Worm (Caenorhabditis elegans) whole organism, mixed stage, embryonic: Measurements from ENCODE around the gene dac-1.
A peak's percentile ranks its signal among the peaks of the same experiment; 100 is the strongest.

ENCODE experiments used
- M03D4.4 ChIP-seq: sonication (generic microtip); optimal IDR thresholded peaks from 2 replicates; lab custom pipeline; 2017; ENCODE audit warnings: mild to moderate bottlenecking, missing genetic modification characterization, missing compliant biosample characterization
- bed-3 ChIP-seq: fragments of 200-800 bp; sonication (Bioruptor generic); optimal IDR thresholded peaks from 3 replicates; lab custom pipeline; 2018; ENCODE audit warnings: mild to moderate bottlenecking, missing genetic modification characterization, moderate library complexity, missing compliant biosample characterization
- blmp-1 ChIP-seq: fragments of 150-350 bp; optimal IDR thresholded peaks from 2 replicates; lab custom pipeline; 2014; ENCODE audit warnings: missing biosample characterization, missing genetic modification characterization
- ceh-39 ChIP-seq: fragments of 150-350 bp; optimal IDR thresholded peaks from 2 replicates; lab custom pipeline; 2014; ENCODE audit warnings: missing biosample characterization, missing genetic modification characterization
- ceh-43 ChIP-seq: fragments of 200-800 bp; sonication (Bioruptor generic); optimal IDR thresholded peaks from 2 replicates; lab custom pipeline; 2018; ENCODE audit warnings: mild to moderate bottlenecking, missing genetic modification characterization, moderate library complexity, missing compliant biosample characterization
- ceh-83 ChIP-seq: fragments of 200-800 bp; sonication (Bioruptor generic); optimal IDR thresholded peaks from 2 replicates; lab custom pipeline; 2018; ENCODE audit warnings: mild to moderate bottlenecking, missing genetic modification characterization, missing compliant biosample characterization
- ces-1 ChIP-seq: fragments of 150-350 bp; optimal IDR thresholded peaks from 2 replicates; lab custom pipeline; 2014; ENCODE audit warnings: missing biosample characterization, missing genetic modification reagents, missing genetic modification characterization
- cnd-1 ChIP-seq: fragments of 200-800 bp; sonication (Bioruptor generic); optimal IDR thresholded peaks from 2 replicates; lab custom pipeline; 2018; ENCODE audit warnings: mild to moderate bottlenecking, missing genetic modification characterization, missing compliant biosample characterization
- drap-1 ChIP-seq: fragments of 200-800 bp; sonication (Bioruptor generic); optimal IDR thresholded peaks from 3 replicates; lab custom pipeline; 2018; ENCODE audit warnings: mild to moderate bottlenecking, missing genetic modification characterization, missing compliant biosample characterization
- elt-1 ChIP-seq: sonication (generic microtip); optimal IDR thresholded peaks from 2 replicates; lab custom pipeline; 2017; ENCODE audit warnings: missing genetic modification characterization, mild to moderate bottlenecking, missing compliant biosample characterization, antibody characterized with exemption, moderate library complexity, borderline replicate concordance; ENCODE audit not compliant: insufficient read depth
- elt-3 ChIP-seq: fragments of 150-350 bp; optimal IDR thresholded peaks from 2 replicates; lab custom pipeline; 2014; ENCODE audit warnings: missing biosample characterization, missing genetic modification characterization
- flh-1 ChIP-seq: fragments of 200-800 bp; sonication (Bioruptor generic); optimal IDR thresholded peaks from 2 replicates; lab custom pipeline; 2018; ENCODE audit warnings: mild to moderate bottlenecking, missing genetic modification characterization, moderate library complexity, missing compliant biosample characterization
- ham-2 ChIP-seq: fragments of 200-800 bp; sonication (Bioruptor generic); optimal IDR thresholded peaks from 2 replicates; lab custom pipeline; 2018; ENCODE audit warnings: mild to moderate bottlenecking, missing genetic modification characterization, missing compliant biosample characterization
- hlh-1 ChIP-seq: fragments of 150-350 bp; optimal IDR thresholded peaks from 2 replicates; lab custom pipeline; 2014; ENCODE audit warnings: missing biosample characterization, missing genetic modification reagents, missing genetic modification characterization
- lin-13 ChIP-seq: fragments of 150-350 bp; optimal IDR thresholded peaks from 2 replicates; lab custom pipeline; 2014; ENCODE audit warnings: missing biosample characterization, missing genetic modification characterization
- lin-32 ChIP-seq: fragments of 200-800 bp; sonication (Bioruptor generic); optimal IDR thresholded peaks from 2 replicates; lab custom pipeline; 2018; ENCODE audit warnings: mild to moderate bottlenecking, missing genetic modification characterization, missing compliant biosample characterization
- lsy-2 ChIP-seq: fragments of 150-350 bp; optimal IDR thresholded peaks from 2 replicates; lab custom pipeline; 2014; ENCODE audit warnings: missing biosample characterization, missing genetic modification characterization
- mab-5 ChIP-seq: fragments of 150-350 bp; optimal IDR thresholded peaks from 2 replicates; lab custom pipeline; 2014; ENCODE audit warnings: missing biosample characterization, missing genetic modification characterization
- mep-1 ChIP-seq: fragments of 150-350 bp; optimal IDR thresholded peaks from 2 replicates; lab custom pipeline; 2017; ENCODE audit warnings: missing biosample characterization, missing genetic modification reagents, missing genetic modification characterization, inconsistent platforms
- mls-2 ChIP-seq: sonication (generic microtip); optimal IDR thresholded peaks from 2 replicates; lab custom pipeline; 2016; ENCODE audit warnings: mild to moderate bottlenecking, missing genetic modification characterization, moderate library complexity, missing compliant biosample characterization
- nhr-12 ChIP-seq: fragments of 150-350 bp; optimal IDR thresholded peaks from 2 replicates; lab custom pipeline; 2014; ENCODE audit warnings: missing biosample characterization, missing genetic modification characterization
- nhr-2 ChIP-seq: fragments of 150-350 bp; optimal IDR thresholded peaks from 2 replicates; lab custom pipeline; 2014; ENCODE audit warnings: missing biosample characterization, missing genetic modification characterization
- nhr-237 ChIP-seq: fragments of 150-350 bp; optimal IDR thresholded peaks from 2 replicates; lab custom pipeline; 2014; ENCODE audit warnings: missing biosample characterization, missing genetic modification characterization
- nhr-28 ChIP-seq: fragments of 150-350 bp; optimal IDR thresholded peaks from 2 replicates; lab custom pipeline; 2014; ENCODE audit warnings: missing biosample characterization, missing genetic modification characterization
- nhr-76 ChIP-seq: sonication (generic microtip); optimal IDR thresholded peaks from 2 replicates; lab custom pipeline; 2017; ENCODE audit warnings: missing biosample characterization, missing genetic modification characterization
- pha-4 ChIP-seq: fragments of 150-350 bp; optimal IDR thresholded peaks from 2 replicates; lab custom pipeline; 2018; ENCODE audit warnings: missing biosample characterization, missing genetic modification reagents, missing genetic modification characterization
- sem-2 ChIP-seq: fragments of 200-800 bp; sonication (Bioruptor generic); optimal IDR thresholded peaks from 2 replicates; lab custom pipeline; 2018; ENCODE audit warnings: mild to moderate bottlenecking, missing genetic modification characterization, missing compliant biosample characterization
- snpc-4 ChIP-seq: fragments of 150-350 bp; optimal IDR thresholded peaks from 2 replicates; lab custom pipeline; 2014; ENCODE audit warnings: missing biosample characterization, missing genetic modification characterization
- sptf-1 ChIP-seq: sonication (generic microtip); optimal IDR thresholded peaks from 2 replicates; lab custom pipeline; 2017; ENCODE audit warnings: mild to moderate bottlenecking, missing genetic modification characterization, moderate library complexity, missing compliant biosample characterization
- tbx-8 ChIP-seq: fragments of 200-800 bp; sonication (Bioruptor generic); optimal IDR thresholded peaks from 2 replicates; lab custom pipeline; 2018; ENCODE audit warnings: mild to moderate bottlenecking, missing genetic modification characterization, moderate library complexity, missing compliant biosample characterization
- unc-120 ChIP-seq: sonication (generic microtip); optimal IDR thresholded peaks from 2 replicates; lab custom pipeline; 2017; ENCODE audit warnings: missing genetic modification characterization, missing compliant biosample characterization; ENCODE audit not compliant: poor library complexity, severe bottlenecking
- unc-39 ChIP-seq: fragments of 150-350 bp; optimal IDR thresholded peaks from 2 replicates; lab custom pipeline; 2014; ENCODE audit warnings: missing biosample characterization, missing genetic modification characterization
- unc-62 ChIP-seq: fragments of 150-350 bp; optimal IDR thresholded peaks from 2 replicates; lab custom pipeline; 2014; ENCODE audit warnings: missing biosample characterization, missing genetic modification reagents, missing genetic modification characterization
- zip-8 ChIP-seq: fragments of 150-350 bp; optimal IDR thresholded peaks from 2 replicates; lab custom pipeline; 2014; ENCODE audit warnings: missing biosample characterization, missing genetic modification characterization
- ztf-11 ChIP-seq: fragments of 150-350 bp; optimal IDR thresholded peaks from 2 replicates; lab custom pipeline; 2014; ENCODE audit warnings: missing biosample characterization, missing genetic modification characterization

Gene dac-1

DNA sequence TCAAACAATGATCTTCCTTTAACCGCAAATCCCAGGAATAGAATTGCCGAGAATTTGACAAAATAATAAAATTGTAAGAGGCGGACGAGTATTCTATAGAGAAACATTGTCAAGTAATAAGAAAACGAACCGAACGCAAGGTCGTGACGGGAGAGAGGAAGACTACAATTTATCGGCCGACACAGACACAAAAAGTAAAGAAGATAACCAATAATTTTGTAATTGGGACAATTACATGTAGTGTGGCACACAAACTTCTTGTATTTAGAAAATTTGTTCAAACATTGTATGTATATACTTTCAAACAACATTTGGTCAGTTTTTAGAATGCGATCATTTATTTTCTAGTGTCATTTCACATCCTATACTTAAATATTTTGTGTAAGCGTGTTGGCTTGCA is 16.0 kb downstream of the dac-1 start, which contains the start of gene ceeh-1:
ceeh-1 (minus strand) TSS at position 317 of the 400 bp plus-strand sequence.
- no peak for TF ChIP-seq ham-2
- no peak for TF ChIP-seq nhr-2 (tag; lab: Kevin White, UChicago)
- no peak for TF ChIP-seq hlh-1 (tag; lab: Kevin White, UChicago)
- TF ChIP-seq cnd-1, result no peak
- no peak for TF ChIP-seq nhr-237 (tag; lab: Kevin White, UChicago)
- no peak for TF ChIP-seq flh-1
- TF ChIP-seq ceh-83 (GFP tag; lab: Kevin White, UChicago), result no peak
- TF ChIP-seq sptf-1, result no peak
- TF ChIP-seq elt-3, result no peak
- TF ChIP-seq nhr-12 (tag; lab: Kevin White, UChicago), result no peak
- no peak for TF ChIP-seq bed-3 (GFP tag; lab: Kevin White, UChicago)
- TF ChIP-seq ces-1 (GFP tag; lab: Kevin White, UChicago), result no peak
- TF ChIP-seq sem-2, result no peak
- TF ChIP-seq nhr-28 (tag; lab: Kevin White, UChicago), result no peak
- TF ChIP-seq unc-39, result no peak

DNA sequence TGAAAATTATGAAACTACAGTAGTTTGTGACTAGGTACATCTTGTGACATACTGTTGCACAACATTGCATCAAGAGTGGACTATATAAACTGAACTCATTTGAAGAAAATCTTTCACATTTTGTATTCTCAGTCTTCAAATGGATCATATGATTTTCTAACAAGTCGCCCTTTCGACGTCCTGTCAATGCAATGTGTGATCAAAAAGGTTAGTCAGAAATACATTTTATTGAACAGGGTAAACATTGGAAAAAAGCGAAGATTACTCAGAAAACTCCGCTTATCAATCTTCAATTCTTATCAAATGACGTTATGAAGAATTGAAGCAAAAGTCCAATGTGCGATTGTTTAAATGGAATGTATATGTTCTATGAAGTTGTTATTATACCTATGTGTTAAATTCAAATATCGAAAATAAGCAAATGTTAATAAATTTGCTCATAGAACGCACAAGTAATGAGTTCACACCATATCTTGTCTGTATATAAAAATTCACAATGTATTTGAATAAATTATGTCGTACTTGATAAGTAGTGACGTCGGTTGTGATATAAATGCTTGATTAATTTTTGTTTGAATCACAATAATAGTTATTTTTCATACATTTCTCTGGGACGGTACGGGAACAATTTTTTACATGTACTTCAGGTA is 17.0 kb downstream of the dac-1 start, which contains the start of gene zip-2:
zip-2 (plus strand) TSS at position 128 of the 650 bp plus-strand sequence.
- TF ChIP-seq lsy-2 (no peak), ceh-43 (no peak), nhr-28 (tag; lab: Kevin White, UChicago) (no peak)

DNA sequence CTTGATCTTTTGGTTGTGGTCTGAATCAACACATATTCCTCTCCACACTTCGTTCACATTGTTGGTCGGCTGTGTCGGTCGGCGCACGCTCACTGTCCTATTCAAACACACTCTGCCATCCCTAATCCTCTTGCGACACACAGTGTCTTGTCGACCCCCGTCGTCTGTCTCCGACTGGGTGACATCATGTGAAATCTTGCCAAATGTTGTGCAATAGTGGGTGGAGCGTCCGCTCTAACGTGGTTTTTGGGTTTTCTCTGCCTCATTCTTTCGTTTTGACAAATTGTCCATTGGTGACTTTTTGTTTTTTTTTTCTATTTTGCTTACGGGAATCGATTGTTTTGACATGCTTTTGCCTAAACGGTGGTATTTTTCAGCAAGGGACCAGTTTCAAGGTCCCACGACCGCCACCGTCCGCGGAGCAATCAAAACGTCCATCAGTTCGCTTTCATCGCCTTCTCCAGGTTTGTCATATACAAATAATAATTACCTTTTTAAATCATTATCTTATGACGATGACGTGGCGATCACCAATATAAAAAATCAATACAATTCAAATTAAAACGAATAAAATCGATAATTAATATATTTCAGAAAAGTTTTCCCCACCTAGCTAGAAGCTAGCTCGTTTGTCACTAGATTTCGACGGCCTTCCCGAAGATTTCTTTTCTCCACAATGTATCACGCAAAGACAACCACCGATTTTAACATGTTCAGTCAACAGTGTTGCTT is 17.9 kb downstream of the dac-1 start:
- TF ChIP-seq elt-3, result peak; percentile 83
- TF ChIP-seq mab-5 (tag; lab: Kevin White, UChicago), result no peak
- TF ChIP-seq mep-1 (tag; lab: Kevin White, UChicago), result peak; percentile 84
- no peak for TF ChIP-seq unc-39
- peak; percentile 33 for TF ChIP-seq M03D4.4 (tag; lab: Kevin White, UChicago)
- peak; percentile 57 for TF ChIP-seq unc-120 (tag; lab: Kevin White, UChicago)
- TF ChIP-seq nhr-76 (tag; lab: Kevin White, UChicago), result no peak
- peak; percentile 91 for TF ChIP-seq nhr-237 (tag; lab: Kevin White, UChicago)
- TF ChIP-seq hlh-1 (tag; lab: Kevin White, UChicago), result peak; percentile 25
- TF ChIP-seq sem-2, result no peak
- TF ChIP-seq nhr-2 (tag; lab: Kevin White, UChicago), result peak; percentile 54
- no peak for TF ChIP-seq flh-1
- no peak for TF ChIP-seq nhr-12 (tag; lab: Kevin White, UChicago)
- no peak for TF ChIP-seq tbx-8
- no peak for TF ChIP-seq lin-32 (GFP tag; lab: Kevin White, UChicago)
- TF ChIP-seq ceh-83 (GFP tag; lab: Kevin White, UChicago), result peak; percentile 51
- peak; percentile 93 for TF ChIP-seq unc-62 (GFP tag; lab: Kevin White, UChicago)
- TF ChIP-seq ceh-39 (tag; lab: Kevin White, UChicago), result peak; percentile 52
- peak; percentile 36 for TF ChIP-seq elt-1
- peak; percentile 66 for TF ChIP-seq lsy-2
- peak; percentile 36 for TF ChIP-seq zip-8
- no peak for TF ChIP-seq snpc-4 (tag; lab: Kevin White, UChicago)
- peak; percentile 64 for TF ChIP-seq ces-1 (GFP tag; lab: Kevin White, UChicago)
- TF ChIP-seq nhr-28 (tag; lab: Kevin White, UChicago), result no peak
- peak; percentile 50 for TF ChIP-seq mls-2 (tag; lab: Kevin White, UChicago)
- TF ChIP-seq cnd-1, result peak; percentile 53
- TF ChIP-seq lin-13, result peak; percentile 67
- TF ChIP-seq sptf-1, result peak; percentile 66
- TF ChIP-seq blmp-1, result no peak
- TF ChIP-seq drap-1, result peak; percentile 64
- TF ChIP-seq pha-4 (tag; lab: Kevin White, UChicago), result peak; percentile 94
- TF ChIP-seq bed-3 (GFP tag; lab: Kevin White, UChicago), result no peak
- TF ChIP-seq ham-2, result peak; percentile 35
- TF ChIP-seq ztf-11 (tag; lab: Kevin White, UChicago), result peak; percentile 19
- no peak for TF ChIP-seq ceh-43
